Worm (Caenorhabditis elegans): ENCODE results near the gene osm-11.

The osm-11 gene

DNA sequence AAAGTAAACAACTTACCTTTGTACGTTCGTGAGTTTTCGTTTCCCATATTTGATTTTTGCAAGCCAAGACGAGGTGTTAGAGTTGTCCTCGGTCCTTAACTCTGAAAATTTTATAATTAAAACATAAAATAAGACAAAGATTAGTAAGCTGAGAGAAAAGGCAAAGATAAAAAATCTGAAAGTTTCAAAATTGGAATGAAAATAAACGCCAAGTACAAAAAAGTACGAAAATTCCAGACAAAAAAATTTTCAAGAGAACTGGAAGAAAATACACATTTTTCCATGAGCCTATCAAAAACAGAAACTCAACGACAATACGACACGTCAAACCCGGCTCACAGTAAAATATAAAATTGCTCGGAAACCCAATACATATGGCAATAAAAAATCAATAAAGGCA, 29.9 kb downstream of the osm-11 start, which contains the start of gene F10D7.5:
TSS of gene F10D7.5 (minus strand) at position 101 of the 400 bp plus-strand sequence.
- TF ChIP-seq ztf-26 (tag; optimal IDR thresholded peaks at IDR 0.05), result no peak
- no peak for TF ChIP-seq aptf-3 (GFP tag; IDR thresholded peaks at IDR 0.05)
- TF ChIP-seq F52B5.7 (tag; optimal IDR thresholded peaks at IDR 0.05), result no peak
- TF ChIP-seq Y79H2A.3 (GFP tag; conservative IDR thresholded peaks at IDR 0.05), result no peak
- no peak for TF ChIP-seq mcd-1 (GFP tag; IDR thresholded peaks at IDR 0.05)
- TF ChIP-seq ztf-22 (GFP tag; optimal IDR thresholded peaks at IDR 0.05), result no peak
- no peak for TF ChIP-seq zim-3 (tag; optimal IDR thresholded peaks at IDR 0.05)
- no peak for TF ChIP-seq F57C9.4 (tag; optimal IDR thresholded peaks at IDR 0.05)
- no peak for TF ChIP-seq snpc-3.4 (tag; optimal IDR thresholded peaks at IDR 0.05)
- no peak for TF ChIP-seq nfya-1 (tag; optimal IDR thresholded peaks at IDR 0.05; ENCODE audit: borderline replicate concordance, insufficient read depth)
- no peak for TF ChIP-seq nhr-179 (tag; optimal IDR thresholded peaks at IDR 0.05)
- no peak for TF ChIP-seq mel-28 (tag; optimal IDR thresholded peaks at IDR 0.05; ENCODE audit: borderline replicate concordance)
- TF ChIP-seq ztf-25 (GFP tag; IDR thresholded peaks at IDR 0.05), result no peak
- TF ChIP-seq ceh-27 (GFP tag; optimal IDR thresholded peaks at IDR 0.05), result no peak
- no peak for TF ChIP-seq nhr-80 (tag; optimal IDR thresholded peaks at IDR 0.05)
- TF ChIP-seq bed-2 (GFP tag; IDR thresholded peaks at IDR 0.05), result no peak

ce11 chrX:17390531-17390930, 30.9 kb downstream of the osm-11 start:
- TF ChIP-seq sdz-38 (tag; optimal IDR thresholded peaks at IDR 0.05), result no peak
- TF ChIP-seq zfh-2 (GFP tag; conservative IDR thresholded peaks at IDR 0.05), result peak; percentile 51

DNA sequence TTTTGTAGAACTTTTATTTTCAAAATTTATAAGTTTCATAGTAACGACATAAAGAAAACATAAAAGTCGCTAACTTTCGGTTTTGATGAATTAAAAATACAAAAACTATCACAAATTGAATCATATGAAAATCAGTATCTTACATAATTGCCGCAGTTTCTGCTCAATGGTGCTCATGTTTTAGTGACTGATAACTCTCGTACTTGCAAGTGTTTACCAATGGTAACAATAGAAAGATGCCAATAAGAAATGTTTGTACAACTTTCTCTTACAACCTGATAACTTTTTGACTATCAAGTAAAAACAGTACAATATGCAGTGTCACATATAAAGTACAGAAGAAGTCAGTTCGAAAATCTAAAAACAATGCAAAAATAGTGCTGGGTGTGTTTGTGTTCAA, 35.3 kb downstream of the osm-11 start:
- TF ChIP-seq F49E8.2 (tag; optimal IDR thresholded peaks at IDR 0.05; ENCODE audit: insufficient read depth) (no peak), pbrm-1 (GFP tag; IDR thresholded peaks at IDR 0.05) (no peak), nhr-80 (tag; optimal IDR thresholded peaks at IDR 0.05) (peak; percentile 17), K12H6.12 (tag; optimal IDR thresholded peaks at IDR 0.05) (no peak)

ce11 chrX:17385102-17385501, 36.3 kb downstream of the osm-11 start:
- no peak for TF ChIP-seq him-1 (tag; optimal IDR thresholded peaks at IDR 0.05)
- TF ChIP-seq tlf-1 (GFP tag; optimal IDR thresholded peaks at IDR 0.05), result no peak
- TF ChIP-seq ztf-18 (tag; optimal IDR thresholded peaks at IDR 0.05), result no peak
- TF ChIP-seq egl-44 (GFP tag; IDR thresholded peaks at IDR 0.05), result no peak
- no peak for TF ChIP-seq F37B4.10 (GFP tag; IDR thresholded peaks at IDR 0.05)
- no peak for TF ChIP-seq chd-7 (tag; optimal IDR thresholded peaks at IDR 0.05)

DNA sequence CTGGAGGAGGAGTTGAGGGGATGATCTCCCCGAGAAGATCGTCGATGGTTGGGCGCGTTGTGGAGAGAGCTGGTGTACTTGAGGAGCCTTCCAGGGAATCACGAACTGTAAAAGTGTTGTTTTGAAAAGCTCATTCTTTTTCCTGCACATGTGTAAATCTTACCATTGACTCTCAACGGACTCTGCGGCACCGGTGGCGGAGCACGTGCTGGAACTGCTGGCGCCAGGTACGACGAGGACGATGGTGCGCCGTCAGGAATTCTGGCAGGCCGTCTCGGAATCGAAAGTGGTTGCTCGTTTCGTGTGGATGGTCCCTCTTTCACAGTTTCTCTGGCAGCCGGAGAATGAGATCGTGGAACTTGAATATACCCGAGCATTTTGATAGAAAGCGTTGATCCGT, 37.0 kb downstream of the osm-11 start:
- TF ChIP-seq C06A6.2 (GFP tag; conservative IDR thresholded peaks at IDR 0.05) (no peak), zfh-2 (GFP tag; conservative IDR thresholded peaks at IDR 0.05) (peak; percentile 80)

DNA sequence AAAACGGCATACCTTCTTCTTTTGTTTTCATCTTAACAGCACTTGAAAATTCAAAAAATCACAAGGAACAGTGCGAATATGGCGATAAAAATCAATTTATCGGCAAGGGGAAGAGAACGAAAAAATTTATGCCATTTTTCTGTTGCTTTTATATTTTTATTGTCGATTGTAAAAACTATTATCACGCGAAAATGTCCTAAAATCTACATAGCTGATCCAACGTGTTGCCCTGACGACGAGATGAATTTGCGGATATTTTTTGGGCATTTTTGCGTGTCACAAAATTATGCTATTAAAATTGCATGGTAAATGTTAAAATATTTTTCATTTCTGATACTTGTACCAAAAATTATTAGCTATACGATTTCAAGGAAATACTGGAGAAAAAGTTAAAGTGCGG, 39.4 kb downstream of the osm-11 start, which contains the start of gene F10D7.4:
TSS of gene F10D7.4 (minus strand) at position 101 of the 400 bp plus-strand sequence.
- TF ChIP-seq ztf-6 (GFP tag; IDR thresholded peaks at IDR 0.05) (no peak), him-1 (tag; optimal IDR thresholded peaks at IDR 0.05) (no peak)

DNA sequence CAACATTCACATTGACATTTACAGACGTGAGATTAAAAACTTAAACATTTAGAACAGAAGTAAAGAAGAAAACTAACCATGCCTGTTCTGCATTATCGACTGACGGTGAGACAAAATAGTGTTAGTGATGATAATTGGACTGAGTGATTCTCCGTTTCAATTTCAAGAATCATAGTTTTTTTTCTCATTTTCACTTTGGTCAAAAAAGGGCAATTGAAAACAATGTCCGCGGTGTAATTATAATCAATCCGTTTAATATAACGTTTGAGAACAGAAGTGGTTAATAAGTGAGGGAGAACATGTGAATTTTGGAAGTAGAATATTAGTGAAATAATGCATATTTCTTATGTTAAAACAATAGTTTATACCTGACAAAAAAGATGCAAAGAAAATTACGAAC, 41.7 kb downstream of the osm-11 start, which contains the start of gene F10D7.10:
TSS of gene F10D7.10 (minus strand) at position 101 of the 400 bp plus-strand sequence.
- TF ChIP-seq nhr-120 (GFP tag; IDR thresholded peaks at IDR 0.05) (no peak), hmg-20 (GFP tag; IDR thresholded peaks at IDR 0.05) (no peak), ztf-3 (GFP tag; optimal IDR thresholded peaks at IDR 0.05) (no peak), B0035.1 (tag; optimal IDR thresholded peaks at IDR 0.05) (no peak), ceh-91 (GFP tag; IDR thresholded peaks at IDR 0.05) (no peak), madf-3 (GFP tag; IDR thresholded peaks at IDR 0.05) (no peak)
